Worm (Caenorhabditis elegans): ENCODE data around the gene lev-1.

- TF ChIP-seq ets-7 (tag; optimal IDR thresholded peaks at IDR 0.05) = no peak
- no peak for TF ChIP-seq hmbx-1 (tag; optimal IDR thresholded peaks at IDR 0.05)
Measured at ce11 chrIV:13125999-13126398, 53.2 kb downstream of the lev-1 start.
